Worm (Caenorhabditis elegans) whole organism, L1 larva: Measurements from ENCODE around the gene copg-1.

Experiments used
- aly-2 ChIP-seq: fragments of 150-350 bp; optimal IDR thresholded peaks from 2 replicates; lab custom pipeline; 2014; ENCODE audit warnings: missing biosample characterization, missing genetic modification characterization
- ama-1 ChIP-seq: fragments of 150-350 bp; optimal IDR thresholded peaks from 2 replicates; lab custom pipeline; 2014
- blmp-1 ChIP-seq: fragments of 150-350 bp; optimal IDR thresholded peaks from 2 replicates; lab custom pipeline; 2014; ENCODE audit warnings: missing biosample characterization, missing genetic modification characterization
- efl-1 ChIP-seq, 4 experiments: fragments of 150-350 bp; optimal IDR thresholded peaks in 3 of 4; peaks in 1 of 4; 1 replicate in 1 of 4; 2 replicates in 3 of 4; lab custom pipeline; 2014; ENCODE audit warnings: missing biosample characterization in 2 of 4, missing genetic modification characterization in 2 of 4, missing genetic modification reagents in 2 of 4
- egl-27 ChIP-seq, 2 experiments: fragments of 150-350 bp in 1 of 2; sonication (generic microtip); optimal IDR thresholded peaks; 3 replicates each; lab custom pipeline; 2017 to 2018; ENCODE audit warnings: missing biosample characterization in 2 of 2, missing genetic modification characterization in 2 of 2, missing genetic modification reagents in 2 of 2
- fkh-10 ChIP-seq: sonication (generic microtip); optimal IDR thresholded peaks from 2 replicates; lab custom pipeline; 2017; ENCODE audit warnings: missing biosample characterization, missing genetic modification reagents, missing genetic modification characterization
- fos-1 ChIP-seq: fragments of 150-350 bp; optimal IDR thresholded peaks from 2 replicates; lab custom pipeline; 2014; ENCODE audit warnings: missing biosample characterization, missing genetic modification characterization
- lin-35 ChIP-seq, 2 experiments: fragments of 150-350 bp; optimal IDR thresholded peaks; 2 replicates each; lab custom pipeline; 2014; ENCODE audit warnings: missing biosample characterization in 2 of 2, missing genetic modification characterization in 2 of 2, missing genetic modification reagents in 2 of 2
- lir-3 ChIP-seq: sonication (generic microtip); optimal IDR thresholded peaks from 2 replicates; lab custom pipeline; 2016; ENCODE audit warnings: mild to moderate bottlenecking, missing genetic modification characterization, moderate library complexity, missing compliant biosample characterization; ENCODE audit not compliant: poor library complexity
- nhr-237 ChIP-seq: fragments of 150-350 bp; optimal IDR thresholded peaks from 2 replicates; lab custom pipeline; 2014; ENCODE audit warnings: missing biosample characterization, missing genetic modification characterization
- skn-1 ChIP-seq: fragments of 150-350 bp; optimal IDR thresholded peaks from 2 replicates; lab custom pipeline; 2014; ENCODE audit warnings: missing biosample characterization, missing genetic modification characterization
- snpc-4 ChIP-seq: fragments of 150-350 bp; optimal IDR thresholded peaks from 2 replicates; lab custom pipeline; 2014; ENCODE audit warnings: missing biosample characterization, missing genetic modification characterization
- unc-130 ChIP-seq: fragments of 150-350 bp; optimal IDR thresholded peaks from 2 replicates; lab custom pipeline; 2017; ENCODE audit warnings: missing biosample characterization, missing genetic modification characterization, inconsistent platforms
- ztf-11 ChIP-seq, 2 experiments: sonication (generic microtip); optimal IDR thresholded peaks; 2 replicates each; lab custom pipeline; 2016 to 2017; ENCODE audit warnings: missing genetic modification characterization in 2 of 2, missing biosample characterization in 1 of 2, missing compliant biosample characterization in 1 of 2

DNA sequence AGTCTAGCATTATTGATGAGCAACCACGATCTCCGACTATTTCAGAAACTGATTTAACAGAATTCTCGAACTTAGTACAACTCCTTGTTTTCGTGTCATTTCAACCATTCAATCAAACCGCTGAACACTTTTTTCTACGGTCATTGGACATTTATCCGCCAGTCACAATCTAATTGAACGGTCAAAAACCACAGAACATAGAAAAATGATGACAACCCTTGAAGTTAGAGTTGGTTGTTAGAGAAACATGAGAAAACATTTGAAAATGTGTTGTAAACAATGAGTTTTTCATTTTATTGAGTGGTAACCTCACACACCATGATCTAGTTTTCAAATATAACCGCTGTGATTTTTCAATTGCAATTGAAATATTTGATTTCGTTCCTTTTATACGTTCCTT, 7.3 kb upstream of the copg-1 start:
- TF ChIP-seq aly-2 (tag; lab: Kevin White, UChicago) = no peak
- TF ChIP-seq fos-1 (tag; lab: Kevin White, UChicago) = no peak
- TF ChIP-seq fkh-10 (GFP tag; lab: Kevin White, UChicago) = no peak
- no peak for TF ChIP-seq egl-27 (tag; optimal IDR thresholded peaks at IDR 0.05; lab: Kevin White, UChicago)
- TF ChIP-seq snpc-4 = no peak
- no peak for TF ChIP-seq ama-1 (lab: Kevin White, UChicago)
- TF ChIP-seq unc-130 (tag; lab: Kevin White, UChicago) = no peak
- TF ChIP-seq blmp-1 (tag; lab: Kevin White, UChicago) = no peak
- no peak for TF ChIP-seq lir-3 (tag; lab: Kevin White, UChicago)
- peak; percentile 55 for TF ChIP-seq skn-1 (tag; lab: Kevin White, UChicago)
- TF ChIP-seq ztf-11 (tag; optimal IDR thresholded peaks at IDR 0.05; lab: Kevin White, UChicago) = no peak
- no peak for TF ChIP-seq nhr-237 (tag; lab: Kevin White, UChicago)
- no peak for TF ChIP-seq lin-35 (GFP tag; optimal IDR thresholded peaks at IDR 0.05; lab: Kevin White, UChicago)
- no peak for TF ChIP-seq efl-1 (optimal IDR thresholded peaks at IDR 0.05; lab: Kevin White, UChicago)
- no peak for TF ChIP-seq efl-1 (GFP tag; optimal IDR thresholded peaks at IDR 0.05 in 1 of 2; lab: Kevin White, UChicago)
